Worm (Caenorhabditis elegans) whole organism, midembryonic: ENCODE measurements around the gene Y113G7B.12.
A peak's percentile ranks its signal among the peaks of the same experiment; 100 is the strongest.

Source experiments
- T22C8.4 ChIP-seq: fragments of 200-800 bp; sonication (Bioruptor generic); IDR thresholded peaks from 2 replicates; pipeline ENCODE4 v1.3.6; 2022; ENCODE audit warnings: missing genetic modification characterization, missing compliant biosample characterization
- cog-1 ChIP-seq: sonication (generic microtip); optimal IDR thresholded peaks from 2 replicates; lab custom pipeline; 2016; ENCODE audit warnings: missing genetic modification characterization, missing compliant biosample characterization
- flt-1 ChIP-seq: fragments of 200-800 bp; sonication (Bioruptor generic); IDR thresholded peaks from 2 replicates; pipeline ENCODE4 v1.3.6; 2022; ENCODE audit warnings: missing genetic modification characterization, missing compliant biosample characterization
- klf-2 ChIP-seq: fragments of 200-800 bp; sonication (Bioruptor generic); conservative IDR thresholded peaks from 2 replicates; pipeline ENCODE4 v1.3.6; 2022; ENCODE audit warnings: missing genetic modification reagents, missing genetic modification characterization, missing compliant biosample characterization
- med-1 ChIP-seq: sonication (generic microtip); optimal IDR thresholded peaks from 2 replicates; lab custom pipeline; 2017; ENCODE audit warnings: missing genetic modification characterization, mild to moderate bottlenecking, missing compliant biosample characterization, antibody characterized with exemption, missing genetic modification reagents; ENCODE audit not compliant: insufficient read depth
- ref-1 ChIP-seq: fragments of 200-800 bp; sonication (Bioruptor generic); conservative IDR thresholded peaks from 2 replicates; pipeline ENCODE4 v1.3.6; 2022; ENCODE audit warnings: missing genetic modification reagents, missing genetic modification characterization, missing compliant biosample characterization
- tab-1 ChIP-seq: fragments of 200-800 bp; sonication (Bioruptor generic); IDR thresholded peaks from 2 replicates; pipeline ENCODE4 v1.3.6; 2022; ENCODE audit warnings: missing genetic modification characterization, missing compliant biosample characterization
- ztf-23 ChIP-seq: fragments of 200-800 bp; sonication (Bioruptor generic); IDR thresholded peaks from 2 replicates; pipeline ENCODE4 v1.3.6; 2022; ENCODE audit warnings: missing genetic modification reagents, missing genetic modification characterization, missing compliant biosample characterization
- ztf-29 ChIP-seq: fragments of 200-800 bp; sonication (Bioruptor generic); IDR thresholded peaks from 2 replicates; pipeline ENCODE4 v1.3.6; 2022; ENCODE audit warnings: missing genetic modification reagents, missing genetic modification characterization, missing compliant biosample characterization

Y113G7B.12 gene

ce11 chrV:20212584-20212983 is at the start of gene Y113G7B.12:
Gene Y113G7B.12 (minus strand): TSS chrV:20212684.
- TF ChIP-seq cog-1 = no peak
- TF ChIP-seq med-1 (GFP tag; lab: Kevin White, UChicago) = no peak
- no peak for TF ChIP-seq flt-1 (GFP tag; lab: Robert Waterston, UW)
- TF ChIP-seq tab-1 (GFP tag; lab: Robert Waterston, UW) = no peak
- no peak for TF ChIP-seq ref-1 (GFP tag; lab: Robert Waterston, UW)
- no peak for TF ChIP-seq ztf-23 (GFP tag; lab: Robert Waterston, UW)
- TF ChIP-seq T22C8.4 (GFP tag; lab: Robert Waterston, UW) = no peak
- TF ChIP-seq ztf-29 (GFP tag; lab: Robert Waterston, UW) = no peak
- TF ChIP-seq klf-2 (GFP tag; lab: Robert Waterston, UW) = no peak

ce11 chrV:20249438-20250120 is 37.1 kb upstream of the Y113G7B.12 start, which contains the start of gene swsn-1:
Gene swsn-1 (minus strand): TSS chrV:20249488.
- TF ChIP-seq ztf-23 (GFP tag; lab: Robert Waterston, UW) (no peak), klf-2 (GFP tag; lab: Robert Waterston, UW) (no peak; the same call in 1 of the 2 replicates), T22C8.4 (GFP tag; lab: Robert Waterston, UW) (peak; percentile 80), tab-1 (GFP tag; lab: Robert Waterston, UW) (no peak), med-1 (GFP tag; lab: Kevin White, UChicago) (no peak), flt-1 (GFP tag; lab: Robert Waterston, UW) (peak; percentile 16; the same call in 1 of the 2 replicates), ref-1 (GFP tag; lab: Robert Waterston, UW) (no peak), ztf-29 (GFP tag; lab: Robert Waterston, UW) (no peak), cog-1 (no peak)

- TF ChIP-seq ref-1 (GFP tag; lab: Robert Waterston, UW) = no peak
- TF ChIP-seq flt-1 (GFP tag; lab: Robert Waterston, UW) = 0 out of 2 replicates have a peak, but pooled peaks have one; percentile 41
Measured at ce11 chrV:20241243-20241862, 28.9 kb upstream of the Y113G7B.12 start.

- TF ChIP-seq T22C8.4 (GFP tag; lab: Robert Waterston, UW) (no peak), flt-1 (GFP tag; lab: Robert Waterston, UW) (no peak), ztf-23 (GFP tag; lab: Robert Waterston, UW) (no peak), ref-1 (GFP tag; lab: Robert Waterston, UW) (no peak), med-1 (GFP tag; lab: Kevin White, UChicago) (no peak), klf-2 (GFP tag; lab: Robert Waterston, UW) (no peak), tab-1 (GFP tag; lab: Robert Waterston, UW) (no peak), cog-1 (no peak), ztf-29 (GFP tag; lab: Robert Waterston, UW) (no peak)
Measured at ce11 chrV:20237429-20237828, 24.9 kb upstream of the Y113G7B.12 start, which contains the start of gene sld-5. Gene sld-5 (minus strand): TSS chrV:20237745.

- TF ChIP-seq tab-1 (GFP tag; lab: Robert Waterston, UW) = no peak
- TF ChIP-seq flt-1 (GFP tag; lab: Robert Waterston, UW) = no peak
- no peak for TF ChIP-seq ref-1 (GFP tag; lab: Robert Waterston, UW)
- TF ChIP-seq cog-1 = no peak
- TF ChIP-seq T22C8.4 (GFP tag; lab: Robert Waterston, UW) = no peak
Measured at ce11 chrV:20235231-20235630, 22.7 kb upstream of the Y113G7B.12 start.

- 0 out of 2 replicates have a peak, but pooled peaks have one; percentile 4 for TF ChIP-seq flt-1 (GFP tag; lab: Robert Waterston, UW)
- TF ChIP-seq ztf-23 (GFP tag; lab: Robert Waterston, UW) = no peak
- no peak for TF ChIP-seq med-1 (GFP tag; lab: Kevin White, UChicago)
Measured at ce11 chrV:20234439-20234838, 22.0 kb upstream of the Y113G7B.12 start.

- TF ChIP-seq cog-1 (no peak), flt-1 (GFP tag; lab: Robert Waterston, UW) (no peak), klf-2 (GFP tag; lab: Robert Waterston, UW) (no peak), tab-1 (GFP tag; lab: Robert Waterston, UW) (no peak), med-1 (GFP tag; lab: Kevin White, UChicago) (no peak), T22C8.4 (GFP tag; lab: Robert Waterston, UW) (no peak), ztf-23 (GFP tag; lab: Robert Waterston, UW) (no peak), ref-1 (GFP tag; lab: Robert Waterston, UW) (no peak), ztf-29 (GFP tag; lab: Robert Waterston, UW) (no peak)
Measured at ce11 chrV:20233743-20234142, 21.3 kb upstream of the Y113G7B.12 start, which contains the start of gene Y113G7B.15. Gene Y113G7B.15 (minus strand): TSS chrV:20233843.

ce11 chrV:20225312-20225711 is 12.8 kb upstream of the Y113G7B.12 start:
- TF ChIP-seq tab-1 (GFP tag; lab: Robert Waterston, UW) (no peak), cog-1 (no peak), ztf-23 (GFP tag; lab: Robert Waterston, UW) (no peak), flt-1 (GFP tag; lab: Robert Waterston, UW) (no peak), ztf-29 (GFP tag; lab: Robert Waterston, UW) (no peak), med-1 (GFP tag; lab: Kevin White, UChicago) (no peak), ref-1 (GFP tag; lab: Robert Waterston, UW) (no peak), klf-2 (GFP tag; lab: Robert Waterston, UW) (no peak), T22C8.4 (GFP tag; lab: Robert Waterston, UW) (no peak)

ce11 chrV:20223725-20224124 is 11.2 kb upstream of the Y113G7B.12 start:
- TF ChIP-seq ztf-29 (GFP tag; lab: Robert Waterston, UW) = no peak
- TF ChIP-seq ref-1 (GFP tag; lab: Robert Waterston, UW) = no peak
- TF ChIP-seq med-1 (GFP tag; lab: Kevin White, UChicago) = no peak
- TF ChIP-seq tab-1 (GFP tag; lab: Robert Waterston, UW) = no peak
- no peak for TF ChIP-seq klf-2 (GFP tag; lab: Robert Waterston, UW)
- TF ChIP-seq ztf-23 (GFP tag; lab: Robert Waterston, UW) = no peak
- TF ChIP-seq cog-1 = no peak
- no peak for TF ChIP-seq flt-1 (GFP tag; lab: Robert Waterston, UW)
- no peak for TF ChIP-seq T22C8.4 (GFP tag; lab: Robert Waterston, UW)
